Fruit fly (Drosophila melanogaster) whole organism, embryonic: ENCODE measurements around the gene Tim17a2.

Source experiments
- Ada2b ChIP-seq: fragments of 200-800 bp; sonication (Bioruptor generic); IDR thresholded peaks from 2 replicates; pipeline ENCODE4 v1.3.6; 2022; ENCODE audit warnings: missing biosample characterization, missing genetic modification characterization
- CG10654 ChIP-seq: fragments of 200-800 bp; sonication (Bioruptor generic); optimal IDR thresholded peaks from 2 replicates; lab custom pipeline; 2016; ENCODE audit warnings: missing biosample characterization, missing genetic modification characterization
- CG30431 ChIP-seq: fragments of 200-800 bp; sonication (Bioruptor generic); optimal IDR thresholded peaks from 2 replicates; lab custom pipeline; 2017; ENCODE audit warnings: missing biosample characterization, missing genetic modification characterization
- CG6175 ChIP-seq: fragments of 200-800 bp; sonication (Bioruptor generic); IDR thresholded peaks from 3 replicates; pipeline ENCODE4 v1.3.6; 2022; ENCODE audit warnings: missing biosample characterization, missing genetic modification characterization
- CG6254 ChIP-seq: fragments of 200-800 bp; sonication (Bioruptor generic); optimal IDR thresholded peaks from 3 replicates; lab custom pipeline; 2017; ENCODE audit warnings: mild to moderate bottlenecking, missing biosample characterization, missing genetic modification reagents, missing genetic modification characterization
- CG6689 ChIP-seq: fragments of 200-800 bp; sonication (Bioruptor generic); IDR thresholded peaks from 2 replicates; pipeline ENCODE4 v1.3.6; 2022; ENCODE audit warnings: missing biosample characterization, missing genetic modification characterization
- lola ChIP-seq, 3 experiments: fragments of >200 bp in 2 of 3; fragments of 200-800 bp in 1 of 3; sonication (Bioruptor generic) in 1 of 3; optimal IDR thresholded peaks; 2 replicates each; lab custom pipeline; 2017 to 2019; ENCODE audit warnings: missing biosample characterization in 3 of 3, missing genetic modification characterization in 3 of 3, mild to moderate bottlenecking in 1 of 3, moderate library complexity in 1 of 3
- pan ChIP-seq, 4 experiments: fragments of >200 bp in 3 of 4; fragments of 200-800 bp in 1 of 4; sonication (Bioruptor generic) in 1 of 4; optimal IDR thresholded peaks in 3 of 4; IDR thresholded peaks in 1 of 4; 2 replicates each; pipeline versions ENCODE4 v1.3.6 to Lab custom; 2017 to 2022; ENCODE audit warnings: missing biosample characterization in 2 of 4, missing genetic modification characterization in 2 of 4, mixed read lengths in 1 of 4

DNA sequence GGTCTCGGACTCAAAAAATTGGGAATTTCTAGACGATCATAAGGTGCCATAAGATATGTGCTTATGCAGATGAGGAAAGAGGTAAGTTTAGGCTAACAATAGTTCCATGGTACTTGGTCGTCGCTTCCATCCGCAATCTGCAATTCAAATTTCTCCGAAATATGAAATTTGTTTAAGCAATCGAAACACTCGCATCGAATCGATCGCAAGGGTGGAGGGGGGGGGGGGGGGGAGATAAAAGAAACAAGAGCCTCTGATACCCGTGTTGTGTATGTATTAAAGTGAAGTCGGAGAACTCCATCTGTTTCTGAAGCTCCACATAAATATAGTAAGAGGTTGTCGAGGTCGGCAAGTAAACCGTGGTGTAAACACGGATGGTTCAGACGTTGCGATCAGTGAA is 23.4 kb upstream of the Tim17a2 start:
- TF ChIP-seq CG6689 (GFP tag; lab: Robert Waterston, UW) (no peak), Ada2b (GFP tag; lab: Robert Waterston, UW) (no peak), CG6254 (no peak), CG30431 (no peak), CG10654 (GFP tag; lab: Kevin White, UChicago) (no peak), CG6175 (GFP tag; lab: Robert Waterston, UW) (no peak), pan (optimal IDR thresholded peaks at IDR 0.05; lab: Kevin White, UChicago) (no peak), pan (GFP tag; optimal IDR thresholded peaks at IDR 0.05 in 1 of 2, IDR thresholded peaks at IDR 0.05 in 1 of 2) (no peak), lola (GFP tag; optimal IDR thresholded peaks at IDR 0.05; lab: Kevin White, UChicago) (no peak)
